Worm (Caenorhabditis elegans) whole organism, late embryonic: ENCODE results near the gene mig-18.

Source experiments
- C08G9.2 ChIP-seq: sonication (generic microtip); optimal IDR thresholded peaks from 2 replicates; lab custom pipeline; 2016; ENCODE audit warnings: mild to moderate bottlenecking, missing genetic modification characterization, moderate library complexity, missing compliant biosample characterization
- K02D7.2 ChIP-seq: sonication (generic microtip); optimal IDR thresholded peaks from 2 replicates; lab custom pipeline; 2017; ENCODE audit warnings: mild to moderate bottlenecking, missing genetic modification characterization, missing compliant biosample characterization
- K09A11.1 ChIP-seq: sonication (generic microtip); optimal IDR thresholded peaks from 2 replicates; lab custom pipeline; 2017; ENCODE audit warnings: antibody characterized with exemption, mild to moderate bottlenecking, missing genetic modification characterization, missing compliant biosample characterization; ENCODE audit not compliant: insufficient read depth
- T23F11.4 ChIP-seq: fragments of 200-800 bp; sonication (Bioruptor generic); optimal IDR thresholded peaks from 2 replicates; lab custom pipeline; 2018; ENCODE audit warnings: mild to moderate bottlenecking, missing genetic modification characterization, missing compliant biosample characterization
- ama-1 ChIP-seq: fragments of 150-350 bp; optimal IDR thresholded peaks from 2 replicates; lab custom pipeline; 2014
- ceh-2 ChIP-seq: sonication (generic microtip); optimal IDR thresholded peaks from 2 replicates; lab custom pipeline; 2016; ENCODE audit warnings: missing genotype, missing genetic modification characterization, missing compliant biosample characterization
- dve-1 ChIP-seq: sonication (generic microtip); optimal IDR thresholded peaks from 2 replicates; lab custom pipeline; 2017; ENCODE audit warnings: antibody characterized with exemption, mild to moderate bottlenecking, missing genetic modification characterization, missing compliant biosample characterization
- elt-2 ChIP-seq: sonication (generic microtip); optimal IDR thresholded peaks from 2 replicates; lab custom pipeline; 2016; ENCODE audit warnings: missing genetic modification reagents, missing genetic modification characterization, missing compliant biosample characterization
- ets-4 ChIP-seq: sonication (generic microtip); optimal IDR thresholded peaks from 2 replicates; lab custom pipeline; 2016; ENCODE audit warnings: missing genetic modification characterization, missing compliant biosample characterization
- gmeb-2 ChIP-seq: sonication (generic microtip); optimal IDR thresholded peaks from 2 replicates; lab custom pipeline; 2016; ENCODE audit warnings: missing genetic modification characterization, inconsistent platforms, missing compliant biosample characterization
- hlh-13 ChIP-seq: fragments of 200-800 bp; sonication (Bioruptor generic); optimal IDR thresholded peaks from 2 replicates; lab custom pipeline; 2018; ENCODE audit warnings: mild to moderate bottlenecking, missing genetic modification characterization, missing compliant biosample characterization
- hlh-15 ChIP-seq: sonication (generic microtip); optimal IDR thresholded peaks from 2 replicates; lab custom pipeline; 2016; ENCODE audit warnings: missing genetic modification characterization, missing compliant biosample characterization
- hlh-8 ChIP-seq: sonication (generic microtip); optimal IDR thresholded peaks from 2 replicates; lab custom pipeline; 2016; ENCODE audit warnings: missing genotype, missing genetic modification characterization, missing compliant biosample characterization
- mec-3 ChIP-seq: sonication (generic microtip); optimal IDR thresholded peaks from 2 replicates; lab custom pipeline; 2016; ENCODE audit warnings: borderline replicate concordance, missing genetic modification characterization, missing compliant biosample characterization
- nfya-1 ChIP-seq: sonication (generic microtip); optimal IDR thresholded peaks from 2 replicates; lab custom pipeline; 2017; ENCODE audit warnings: missing genetic modification characterization, mild to moderate bottlenecking, missing compliant biosample characterization, antibody characterized with exemption, moderate library complexity
- nhr-11 ChIP-seq: fragments of 150-350 bp; optimal IDR thresholded peaks from 2 replicates; lab custom pipeline; 2014; ENCODE audit warnings: missing biosample characterization, missing genetic modification characterization
- pha-2 ChIP-seq: sonication (generic microtip); optimal IDR thresholded peaks from 2 replicates; lab custom pipeline; 2017; ENCODE audit warnings: mild to moderate bottlenecking, missing genetic modification characterization, missing compliant biosample characterization
- pha-4 ChIP-seq: fragments of 150-350 bp; optimal IDR thresholded peaks from 2 replicates; lab custom pipeline; 2018; ENCODE audit warnings: missing biosample characterization, missing genetic modification reagents, missing genetic modification characterization
- pros-1 ChIP-seq: fragments of 150-350 bp; optimal IDR thresholded peaks from 2 replicates; lab custom pipeline; 2014; ENCODE audit warnings: missing biosample characterization, missing genetic modification reagents, missing genetic modification characterization
- ref-2 ChIP-seq: sonication (generic microtip); optimal IDR thresholded peaks from 2 replicates; lab custom pipeline; 2016; ENCODE audit warnings: missing genetic modification characterization, missing compliant biosample characterization
- rnt-1 ChIP-seq: sonication (generic microtip); optimal IDR thresholded peaks from 2 replicates; lab custom pipeline; 2016; ENCODE audit warnings: missing genetic modification characterization, missing compliant biosample characterization
- sox-2 ChIP-seq: fragments of 200-800 bp; sonication (Bioruptor generic); IDR thresholded peaks from 2 replicates; pipeline ENCODE4 v1.3.6; 2022; ENCODE audit warnings: missing genetic modification reagents, missing genetic modification characterization, missing compliant biosample characterization
- syd-9 ChIP-seq: sonication (generic microtip); optimal IDR thresholded peaks from 2 replicates; lab custom pipeline; 2016; ENCODE audit warnings: mild to moderate bottlenecking, missing genetic modification characterization, moderate library complexity, missing compliant biosample characterization
- tbx-7 ChIP-seq: sonication (generic microtip); optimal IDR thresholded peaks from 2 replicates; lab custom pipeline; 2016; ENCODE audit warnings: missing genotype, missing genetic modification characterization, missing compliant biosample characterization
- unc-3 ChIP-seq, 2 experiments: fragments of 200-800 bp in 1 of 2; sonication (Bioruptor generic) in 1 of 2; sonication (generic microtip) in 1 of 2; conservative IDR thresholded peaks in 1 of 2; optimal IDR thresholded peaks in 1 of 2; 2 replicates each; pipeline versions ENCODE4 v1.3.6 to Lab custom; 2016 to 2022; ENCODE audit warnings: missing compliant biosample characterization in 2 of 2, missing genetic modification characterization in 2 of 2, missing genetic modification reagents in 1 of 2
- unc-42 ChIP-seq: sonication (generic microtip); optimal IDR thresholded peaks from 2 replicates; lab custom pipeline; 2016; ENCODE audit warnings: missing genotype, missing genetic modification characterization, missing compliant biosample characterization
- unc-86 ChIP-seq: sonication (generic microtip); optimal IDR thresholded peaks from 2 replicates; lab custom pipeline; 2016; ENCODE audit warnings: missing genetic modification characterization, missing compliant biosample characterization
- zip-5 ChIP-seq: sonication (generic microtip); optimal IDR thresholded peaks from 2 replicates; lab custom pipeline; 2016; ENCODE audit warnings: missing genetic modification characterization, missing compliant biosample characterization

The mig-18 gene

ce11 chrIII:13380196-13380595 is 22.8 kb upstream of the mig-18 start, which contains the start of gene T03F6.6:
TSS of gene T03F6.6 (minus strand) at chrIII:13380296.
- TF ChIP-seq rnt-1 (tag; lab: Kevin White, UChicago), result no peak
- no peak for TF ChIP-seq pha-2
- no peak for TF ChIP-seq hlh-13 (GFP tag; lab: Kevin White, UChicago)
- TF ChIP-seq ceh-2, result no peak
- TF ChIP-seq gmeb-2, result no peak
- no peak for TF ChIP-seq K09A11.1
- no peak for TF ChIP-seq nhr-11 (tag; lab: Kevin White, UChicago)
- TF ChIP-seq C08G9.2 (tag; lab: Kevin White, UChicago), result no peak
- TF ChIP-seq pha-4 (tag; lab: Kevin White, UChicago), result no peak

ce11 chrIII:13380881-13381280 is 22.2 kb upstream of the mig-18 start:
- TF ChIP-seq unc-86 (tag; lab: Kevin White, UChicago) (no peak), unc-3 (GFP tag; conservative IDR thresholded peaks at IDR 0.05; lab: Robert Waterston, UW) (no peak), unc-3 (tag; optimal IDR thresholded peaks at IDR 0.05; lab: Kevin White, UChicago) (no peak), K02D7.2 (tag; lab: Kevin White, UChicago) (no peak), ets-4 (no peak), unc-42 (tag; lab: Kevin White, UChicago) (no peak), T23F11.4 (GFP tag; lab: Kevin White, UChicago) (no peak), tbx-7 (no peak)

DNA sequence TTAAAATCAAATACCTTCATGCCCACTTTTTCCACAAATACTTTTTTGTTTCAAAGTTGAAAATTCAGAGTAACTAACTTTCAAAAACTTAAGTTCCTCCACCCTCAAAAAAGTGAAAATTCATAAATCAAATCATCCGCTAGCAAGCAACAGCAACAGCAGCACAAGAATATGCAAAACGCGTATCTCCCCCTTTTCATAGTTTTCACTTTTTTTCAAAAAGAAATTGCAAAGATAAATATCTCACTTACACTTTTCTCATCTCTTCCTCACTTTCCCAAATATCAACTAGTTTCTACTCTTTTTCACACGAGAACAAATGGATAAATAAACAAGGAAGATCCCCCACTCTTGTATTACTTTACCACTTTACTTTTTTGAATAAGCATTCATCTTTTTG is 21.4 kb upstream of the mig-18 start:
- TF ChIP-seq unc-42 (tag; lab: Kevin White, UChicago), result peak; percentile 26
- TF ChIP-seq dve-1 (tag; lab: Kevin White, UChicago), result no peak
- TF ChIP-seq pros-1 (tag; lab: Kevin White, UChicago), result no peak

ce11 chrIII:13383159-13383558 is 19.9 kb upstream of the mig-18 start:
- TF ChIP-seq elt-2 (tag; lab: Kevin White, UChicago), result no peak
- peak; percentile 58 for TF ChIP-seq nfya-1 (tag; lab: Kevin White, UChicago)

- TF ChIP-seq ama-1 (lab: Kevin White, UChicago) (no peak), hlh-8 (tag; lab: Kevin White, UChicago) (no peak), unc-86 (tag; lab: Kevin White, UChicago) (no peak), zip-5 (tag; lab: Kevin White, UChicago) (no peak), ref-2 (tag; lab: Kevin White, UChicago) (no peak), hlh-13 (GFP tag; lab: Kevin White, UChicago) (no peak), nhr-11 (tag; lab: Kevin White, UChicago) (no peak), sox-2 (GFP tag; lab: Robert Waterston, UW) (no peak), pha-2 (no peak), mec-3 (tag; lab: Kevin White, UChicago) (no peak)
These were observed 17.2 kb upstream of the mig-18 start, which contains the start of gene T03F6.4 for ce11 chrIII:13385850-13386249. TSS of gene T03F6.4 (plus strand) at chrIII:13386150.

- TF ChIP-seq elt-2 (tag; lab: Kevin White, UChicago), result peak; percentile 92
- TF ChIP-seq hlh-15, result no peak
- TF ChIP-seq, all 69 proteins: peak for 1
These were observed 14.4 kb upstream of the mig-18 start for ce11 chrIII:13388621-13389020.

DNA sequence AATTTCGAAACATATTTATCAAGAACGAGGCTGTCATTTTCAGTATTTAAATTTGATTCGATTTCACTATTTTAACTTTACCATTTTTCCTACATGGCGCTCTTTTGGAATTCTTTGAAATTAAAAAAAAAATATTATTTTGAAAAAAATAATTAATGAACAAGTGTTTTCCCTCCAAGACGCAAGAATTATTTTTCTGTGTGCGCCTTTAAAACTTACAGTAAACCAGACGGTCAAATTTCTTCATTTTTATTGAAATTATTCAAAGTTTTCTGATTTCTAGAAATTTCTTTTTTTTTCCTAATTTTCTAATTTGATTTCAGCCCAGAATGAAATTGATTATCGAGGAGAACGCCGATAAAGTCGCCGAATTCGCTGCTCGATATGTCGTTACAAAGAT is 14.0 kb upstream of the mig-18 start, which contains the start of gene T03F6.3:
TSS of gene T03F6.3 (plus strand) at position 318 of the 400 bp plus-strand sequence.
- TF ChIP-seq syd-9 (tag; lab: Kevin White, UChicago) (no peak), K09A11.1 (no peak), hlh-15 (no peak)
